Worm (Caenorhabditis elegans) whole organism, late embryonic: Measurements from ENCODE around the gene fkh-5.

Experiments
- C38D4.7 ChIP-seq: fragments of 200-800 bp; sonication (Bioruptor generic); optimal IDR thresholded peaks from 2 replicates; lab custom pipeline; 2018; ENCODE audit warnings: mild to moderate bottlenecking, missing genetic modification characterization, moderate library complexity, missing compliant biosample characterization
- F13H6.1 ChIP-seq: sonication (generic microtip); optimal IDR thresholded peaks from 2 replicates; lab custom pipeline; 2016; ENCODE audit warnings: missing genetic modification characterization, missing compliant biosample characterization
- K02D7.2 ChIP-seq: sonication (generic microtip); optimal IDR thresholded peaks from 2 replicates; lab custom pipeline; 2017; ENCODE audit warnings: mild to moderate bottlenecking, missing genetic modification characterization, missing compliant biosample characterization
- T23F11.4 ChIP-seq: fragments of 200-800 bp; sonication (Bioruptor generic); optimal IDR thresholded peaks from 2 replicates; lab custom pipeline; 2018; ENCODE audit warnings: mild to moderate bottlenecking, missing genetic modification characterization, missing compliant biosample characterization
- ahr-1 ChIP-seq: sonication (generic microtip); optimal IDR thresholded peaks from 2 replicates; lab custom pipeline; 2016; ENCODE audit warnings: missing genetic modification characterization, missing compliant biosample characterization
- ama-1 ChIP-seq: fragments of 150-350 bp; optimal IDR thresholded peaks from 2 replicates; lab custom pipeline; 2014
- ceh-18 ChIP-seq: sonication (generic microtip); optimal IDR thresholded peaks from 2 replicates; lab custom pipeline; 2016; ENCODE audit warnings: missing genetic modification characterization, missing compliant biosample characterization
- ceh-19 ChIP-seq: fragments of 200-800 bp; sonication (Bioruptor generic); optimal IDR thresholded peaks from 2 replicates; lab custom pipeline; 2018; ENCODE audit warnings: mild to moderate bottlenecking, missing genetic modification characterization, missing compliant biosample characterization
- ceh-2 ChIP-seq: sonication (generic microtip); optimal IDR thresholded peaks from 2 replicates; lab custom pipeline; 2016; ENCODE audit warnings: missing genotype, missing genetic modification characterization, missing compliant biosample characterization
- ceh-22 ChIP-seq: sonication (generic microtip); optimal IDR thresholded peaks from 2 replicates; lab custom pipeline; 2017; ENCODE audit warnings: missing biosample characterization, missing genetic modification characterization
- ceh-30 ChIP-seq: fragments of 150-350 bp; optimal IDR thresholded peaks from 2 replicates; lab custom pipeline; 2014; ENCODE audit warnings: missing biosample characterization, missing genetic modification characterization
- ceh-31 ChIP-seq: sonication (generic microtip); optimal IDR thresholded peaks from 2 replicates; lab custom pipeline; 2016; ENCODE audit warnings: missing genetic modification characterization, missing compliant biosample characterization
- ceh-34 ChIP-seq: sonication (generic microtip); optimal IDR thresholded peaks from 2 replicates; lab custom pipeline; 2016; ENCODE audit warnings: mild to moderate bottlenecking, missing genetic modification characterization, missing compliant biosample characterization
- ceh-45 ChIP-seq: fragments of 200-800 bp; sonication (Bioruptor generic); IDR thresholded peaks from 2 replicates; pipeline ENCODE4 v1.3.6; 2022; ENCODE audit warnings: missing genetic modification reagents, missing genetic modification characterization, missing compliant biosample characterization
- ceh-6 ChIP-seq: fragments of 200-800 bp; sonication (Bioruptor generic); optimal IDR thresholded peaks from 2 replicates; lab custom pipeline; 2018; ENCODE audit warnings: mild to moderate bottlenecking, missing genetic modification characterization, missing compliant biosample characterization
- elt-2 ChIP-seq: sonication (generic microtip); optimal IDR thresholded peaks from 2 replicates; lab custom pipeline; 2016; ENCODE audit warnings: missing genetic modification reagents, missing genetic modification characterization, missing compliant biosample characterization
- ets-4 ChIP-seq: sonication (generic microtip); optimal IDR thresholded peaks from 2 replicates; lab custom pipeline; 2016; ENCODE audit warnings: missing genetic modification characterization, missing compliant biosample characterization
- eyg-1 ChIP-seq: sonication (generic microtip); optimal IDR thresholded peaks from 2 replicates; lab custom pipeline; 2016; ENCODE audit warnings: missing genotype, missing genetic modification characterization, missing compliant biosample characterization
- fkh-6 ChIP-seq: sonication (generic microtip); optimal IDR thresholded peaks from 2 replicates; lab custom pipeline; 2016; ENCODE audit warnings: missing genetic modification characterization, missing compliant biosample characterization
- hlh-30 ChIP-seq: sonication (generic microtip); optimal IDR thresholded peaks from 2 replicates; lab custom pipeline; 2017; ENCODE audit warnings: antibody characterized with exemption, missing genetic modification characterization, missing compliant biosample characterization; ENCODE audit not compliant: insufficient read depth
- hlh-6 ChIP-seq: sonication (generic microtip); optimal IDR thresholded peaks from 2 replicates; lab custom pipeline; 2016; ENCODE audit warnings: missing genotype, missing genetic modification characterization, missing compliant biosample characterization
- nfya-1 ChIP-seq: sonication (generic microtip); optimal IDR thresholded peaks from 2 replicates; lab custom pipeline; 2017; ENCODE audit warnings: missing genetic modification characterization, mild to moderate bottlenecking, missing compliant biosample characterization, antibody characterized with exemption, moderate library complexity
- pag-3 ChIP-seq: sonication (generic microtip); optimal IDR thresholded peaks from 2 replicates; lab custom pipeline; 2016; ENCODE audit warnings: missing compliant biosample characterization, missing genetic modification characterization, borderline replicate concordance
- pat-9 ChIP-seq: fragments of 200-800 bp; sonication (Bioruptor generic); optimal IDR thresholded peaks from 2 replicates; lab custom pipeline; 2018; ENCODE audit warnings: mild to moderate bottlenecking, missing genetic modification characterization, moderate library complexity, missing compliant biosample characterization
- pax-1 ChIP-seq: fragments of 150-350 bp; optimal IDR thresholded peaks from 2 replicates; lab custom pipeline; 2014; ENCODE audit warnings: missing biosample characterization, missing genetic modification characterization
- pqm-1 ChIP-seq: sonication (generic microtip); optimal IDR thresholded peaks from 2 replicates; lab custom pipeline; 2016; ENCODE audit warnings: missing genetic modification characterization, missing compliant biosample characterization
- pros-1 ChIP-seq: fragments of 150-350 bp; optimal IDR thresholded peaks from 2 replicates; lab custom pipeline; 2014; ENCODE audit warnings: missing biosample characterization, missing genetic modification reagents, missing genetic modification characterization
- sox-2 ChIP-seq: fragments of 200-800 bp; sonication (Bioruptor generic); IDR thresholded peaks from 2 replicates; pipeline ENCODE4 v1.3.6; 2022; ENCODE audit warnings: missing genetic modification reagents, missing genetic modification characterization, missing compliant biosample characterization
- tbx-2 ChIP-seq: sonication (generic microtip); optimal IDR thresholded peaks from 2 replicates; lab custom pipeline; 2016; ENCODE audit warnings: missing genetic modification characterization, missing compliant biosample characterization
- tbx-7 ChIP-seq: sonication (generic microtip); optimal IDR thresholded peaks from 2 replicates; lab custom pipeline; 2016; ENCODE audit warnings: missing genotype, missing genetic modification characterization, missing compliant biosample characterization
- unc-42 ChIP-seq: sonication (generic microtip); optimal IDR thresholded peaks from 2 replicates; lab custom pipeline; 2016; ENCODE audit warnings: missing genotype, missing genetic modification characterization, missing compliant biosample characterization
- zip-5 ChIP-seq: sonication (generic microtip); optimal IDR thresholded peaks from 2 replicates; lab custom pipeline; 2016; ENCODE audit warnings: missing genetic modification characterization, missing compliant biosample characterization

The fkh-5 gene

DNA sequence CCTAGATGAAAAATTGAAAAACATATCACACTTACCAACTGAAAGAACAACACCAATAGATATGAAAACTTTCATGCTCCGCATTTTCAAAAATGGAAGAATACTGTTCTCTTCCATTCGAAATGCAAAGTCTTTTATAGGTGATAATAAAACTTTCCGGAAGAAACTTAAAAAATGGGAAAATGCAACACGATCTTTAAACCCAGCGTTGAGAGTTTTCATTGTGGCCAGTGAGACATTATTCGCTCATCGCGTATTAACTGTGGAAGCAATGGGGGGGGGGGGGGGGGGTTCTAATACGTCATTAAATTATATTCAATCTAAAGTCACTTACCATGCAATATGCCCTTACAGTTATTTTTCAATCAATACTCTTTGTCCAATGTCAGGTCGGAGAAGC is at the start of gene fkh-5, which contains the start of gene clec-157:
Gene fkh-5 (plus strand): TSS at position 336 of the 400 bp plus-strand sequence.
Gene clec-157 (minus strand): TSS at position 101 of the 400 bp plus-strand sequence.
- TF ChIP-seq pat-9 (tag; lab: Kevin White, UChicago) = no peak
- no peak for TF ChIP-seq ceh-18 (tag; lab: Kevin White, UChicago)

DNA sequence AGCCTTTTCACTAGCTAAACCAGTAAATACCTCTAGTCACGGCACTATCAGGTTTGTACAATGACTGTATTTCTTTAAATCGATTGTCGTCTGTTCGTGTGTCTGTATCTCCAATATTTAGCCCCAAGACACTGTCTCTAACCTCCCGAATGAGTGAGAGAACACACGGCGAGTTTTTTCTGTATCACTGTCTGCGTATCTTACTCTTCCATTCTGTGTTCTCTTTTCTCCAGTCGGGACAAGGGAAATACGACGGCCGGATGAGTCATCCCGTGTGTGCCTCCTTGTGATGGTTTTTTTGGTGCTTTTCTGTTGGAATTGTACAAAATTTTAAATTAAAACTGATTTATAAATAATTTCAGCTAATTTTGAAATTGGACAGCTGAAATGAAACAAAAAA is 48.4 kb upstream of the fkh-5 start:
- no peak for TF ChIP-seq eyg-1 (tag; lab: Kevin White, UChicago)
- TF ChIP-seq ceh-2 (tag; lab: Kevin White, UChicago) = no peak
- no peak for TF ChIP-seq pax-1 (tag; lab: Kevin White, UChicago)
- TF ChIP-seq nfya-1 = peak; percentile 45
- TF ChIP-seq ceh-31 (tag; lab: Kevin White, UChicago) = peak; percentile 26
- TF ChIP-seq T23F11.4 (GFP tag; lab: Kevin White, UChicago) = no peak
- TF ChIP-seq elt-2 (tag; lab: Kevin White, UChicago) = peak; percentile 16
- TF ChIP-seq tbx-2 (tag; lab: Kevin White, UChicago) = peak; percentile 19
- TF ChIP-seq ets-4 (tag; lab: Kevin White, UChicago) = peak; percentile 48
- peak; percentile 20 for TF ChIP-seq hlh-30 (tag; lab: Kevin White, UChicago)
- TF ChIP-seq zip-5 = no peak

DNA sequence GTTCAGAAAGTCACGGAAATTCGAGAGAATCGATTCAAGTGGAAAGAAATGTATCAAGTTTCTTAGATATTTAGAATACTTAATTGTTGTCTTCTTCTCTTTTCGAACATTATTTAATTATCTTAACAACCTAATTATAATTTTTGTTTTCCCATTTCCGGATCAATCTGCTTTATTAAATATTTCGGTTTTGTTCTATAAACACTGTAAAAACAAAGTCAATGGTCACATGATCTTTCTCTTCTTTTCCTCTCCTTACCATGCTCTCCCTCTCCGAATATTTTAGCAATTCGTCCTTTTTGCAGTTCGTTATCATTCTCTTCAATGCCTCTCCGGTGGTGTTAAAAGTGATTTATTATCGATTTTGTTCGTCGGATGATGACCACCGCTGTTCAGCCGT is 47.9 kb upstream of the fkh-5 start, which contains the start of gene tag-325:
Gene tag-325 (plus strand): TSS at position 301 of the 400 bp plus-strand sequence.
- TF ChIP-seq tbx-2 (tag; lab: Kevin White, UChicago) = no peak
- peak; percentile 15 for TF ChIP-seq hlh-30 (tag; lab: Kevin White, UChicago)
- TF ChIP-seq sox-2 = no peak
- TF ChIP-seq C38D4.7 = no peak
- TF ChIP-seq F13H6.1 (tag; lab: Kevin White, UChicago) = no peak
- TF ChIP-seq hlh-6 = no peak
- TF ChIP-seq, all 69 proteins: peak for 1

DNA sequence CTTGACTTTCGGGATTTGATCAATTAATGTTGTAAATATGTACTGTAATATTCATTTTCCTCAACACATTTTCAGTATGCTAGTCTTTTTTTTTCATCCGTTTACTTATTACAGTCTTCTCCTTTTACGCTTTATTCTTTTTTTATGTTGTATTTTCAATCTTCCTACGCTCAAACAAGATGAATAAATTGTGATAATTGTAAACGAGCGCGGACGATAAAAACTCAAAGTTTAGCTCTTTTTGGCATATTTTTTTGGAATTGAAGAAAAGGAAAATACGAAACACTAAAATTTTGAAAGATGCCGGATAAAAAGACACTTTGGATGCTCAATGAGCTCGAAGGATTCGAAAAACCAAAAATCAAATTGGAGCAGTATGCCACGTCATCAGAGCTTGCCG is 41.8 kb upstream of the fkh-5 start, which contains the start of gene metl-5:
Gene metl-5 (plus strand): TSS at position 301 of the 400 bp plus-strand sequence.
- no peak for TF ChIP-seq ceh-22 (tag; lab: Kevin White, UChicago)
- TF ChIP-seq ama-1 (lab: Kevin White, UChicago) = no peak
- TF ChIP-seq ceh-2 (tag; lab: Kevin White, UChicago) = no peak
- no peak for TF ChIP-seq ceh-19 (GFP tag; lab: Kevin White, UChicago)
- TF ChIP-seq unc-42 (tag; lab: Kevin White, UChicago) = no peak
- TF ChIP-seq ceh-34 (tag; lab: Kevin White, UChicago) = no peak

DNA sequence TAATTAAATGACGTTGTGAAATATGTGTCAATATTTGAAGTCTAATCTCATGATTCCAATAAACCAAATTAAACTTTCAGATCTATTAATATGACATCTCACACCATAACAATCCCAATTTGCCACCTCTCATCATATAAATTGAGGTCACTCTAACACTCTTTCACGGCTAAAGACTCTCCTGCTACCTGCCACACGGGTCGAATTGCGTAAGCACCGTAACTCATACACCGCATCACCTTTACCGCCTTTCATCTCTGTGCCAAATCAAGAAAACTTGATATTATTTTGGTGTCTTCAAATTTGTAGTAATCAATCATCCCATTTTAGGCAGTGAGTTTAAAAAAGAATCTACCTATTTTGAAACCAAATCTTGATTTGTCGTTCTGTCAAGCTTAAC is 38.1 kb upstream of the fkh-5 start:
- no peak for TF ChIP-seq tbx-2 (tag; lab: Kevin White, UChicago)
- no peak for TF ChIP-seq pros-1 (tag; lab: Kevin White, UChicago)
- TF ChIP-seq ceh-6 (GFP tag; lab: Kevin White, UChicago) = no peak
- TF ChIP-seq pqm-1 (tag; lab: Kevin White, UChicago) = no peak
- no peak for TF ChIP-seq sox-2
- no peak for TF ChIP-seq K02D7.2 (tag; lab: Kevin White, UChicago)
- no peak for TF ChIP-seq ceh-22 (tag; lab: Kevin White, UChicago)
- no peak for TF ChIP-seq ceh-45 (GFP tag; lab: Robert Waterston, UW)
- TF ChIP-seq pag-3 (tag; lab: Kevin White, UChicago) = no peak
- no peak for TF ChIP-seq ceh-30
- TF ChIP-seq, all 69 proteins: peak for 0

DNA sequence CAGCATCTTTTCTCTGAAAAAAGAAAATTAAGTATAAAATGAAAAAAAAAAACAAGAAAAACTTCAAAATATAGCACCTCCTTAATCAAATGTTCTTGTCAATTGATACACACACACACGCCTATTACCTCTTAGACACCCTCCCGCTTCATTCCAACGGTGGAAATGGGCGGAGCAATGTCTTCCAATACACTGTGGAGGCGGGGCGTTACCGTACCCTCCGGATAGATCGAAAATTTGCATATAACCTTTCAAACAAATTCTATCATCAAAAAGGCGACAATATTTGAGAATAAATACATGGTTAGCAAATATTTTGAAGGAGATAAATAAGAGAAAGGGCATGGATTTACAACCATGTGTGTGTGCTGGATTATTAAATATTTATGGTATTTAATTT is 36.4 kb upstream of the fkh-5 start:
- TF ChIP-seq nfya-1 (peak; percentile 85), fkh-6 (no peak), tbx-7 (tag; lab: Kevin White, UChicago) (no peak), ahr-1 (tag; lab: Kevin White, UChicago) (no peak)
- TF ChIP-seq, all 69 proteins: peak for 1
